Worm (Caenorhabditis elegans) whole organism, L4/young adult: ENCODE results near the gene F55G1.6.

Experiments
- W03F9.2 ChIP-seq: fragments of 150-350 bp; optimal IDR thresholded peaks from 2 replicates; lab custom pipeline; 2014; ENCODE audit warnings: missing biosample characterization, missing genetic modification characterization
- him-1 ChIP-seq: sonication (generic microtip); optimal IDR thresholded peaks from 2 replicates; lab custom pipeline; 2016; ENCODE audit warnings: missing genotype, missing genetic modification reagents, missing genetic modification characterization, missing compliant biosample characterization

ce11 chrIV:7520258-7520657 is 46.9 kb downstream of the F55G1.6 start:
- no peak for TF ChIP-seq W03F9.2
- no peak for TF ChIP-seq him-1 (tag; lab: Kevin White, UChicago)
